Worm (Caenorhabditis elegans): ENCODE data around the gene C35A5.8.

Gene C35A5.8

DNA sequence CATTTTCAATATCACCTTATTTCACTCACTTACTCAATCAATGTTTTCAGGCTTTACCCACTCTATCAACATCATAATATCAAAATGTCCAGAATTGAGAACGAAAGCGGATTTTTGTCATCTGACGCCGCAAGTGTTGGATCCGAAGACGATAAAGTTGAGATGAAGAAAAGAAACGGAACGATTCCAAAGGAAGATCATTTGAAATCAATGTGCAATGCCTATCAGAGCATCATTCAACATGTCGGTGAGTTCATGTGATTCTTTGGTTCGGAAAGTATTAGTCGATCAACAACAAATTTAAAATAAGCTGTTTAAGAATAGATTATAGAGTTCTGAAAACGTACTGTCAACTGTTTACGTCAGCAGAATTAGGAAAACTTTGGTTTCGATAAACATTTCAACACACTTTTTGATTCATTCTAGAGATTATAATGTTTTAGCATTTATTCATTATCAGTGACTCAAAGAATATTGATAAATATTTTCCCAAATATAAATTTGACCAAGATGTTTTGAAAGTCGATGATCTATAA lies 39.2 kb upstream of the C35A5.8 start, which contains the start of gene cat-4:
TSS of gene cat-4 (plus strand) at position 51 of the 536 bp plus-strand sequence.
- TF ChIP-seq ceh-9 (tag; optimal IDR thresholded peaks at IDR 0.05) (no peak), jun-1 (tag; optimal IDR thresholded peaks at IDR 0.05) (peak; percentile 8), nhr-77 (tag; optimal IDR thresholded peaks at IDR 0.05) (no peak), nhr-43 (tag; optimal IDR thresholded peaks at IDR 0.05; ENCODE audit: poor library complexity, severe bottlenecking) (no peak), unc-39 (tag; optimal IDR thresholded peaks at IDR 0.05) (no peak), pqm-1 (tag; optimal IDR thresholded peaks at IDR 0.05) (peak; percentile 68), ceh-82 (tag; optimal IDR thresholded peaks at IDR 0.05) (no peak), R02D3.7 (tag; optimal IDR thresholded peaks at IDR 0.05) (no peak), nfya-1 (tag; optimal IDR thresholded peaks at IDR 0.05; ENCODE audit: insufficient read depth) (no peak), elt-2 (tag; optimal IDR thresholded peaks at IDR 0.05) (peak; percentile 79)

DNA sequence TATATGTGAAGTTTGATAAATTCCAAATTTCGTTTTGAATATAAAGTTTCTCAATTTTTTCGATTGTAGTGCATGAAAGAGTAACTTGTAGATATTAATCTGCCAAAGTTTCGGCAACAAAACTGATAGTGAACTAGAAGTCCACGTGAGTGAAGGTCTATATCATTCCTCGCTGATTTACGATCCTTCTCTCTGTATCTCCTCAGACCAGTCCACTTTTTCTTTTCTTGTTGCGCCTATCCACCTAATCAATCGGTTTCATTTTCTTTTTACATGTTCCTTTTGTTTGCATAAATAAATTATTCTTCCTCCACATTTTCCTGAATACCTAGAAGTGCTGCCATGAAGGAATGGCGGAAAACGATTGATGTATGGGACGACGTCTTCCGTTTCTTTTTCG lies 38.4 kb upstream of the C35A5.8 start:
- no peak for TF ChIP-seq fkh-2 (tag; optimal IDR thresholded peaks at IDR 0.05)

DNA sequence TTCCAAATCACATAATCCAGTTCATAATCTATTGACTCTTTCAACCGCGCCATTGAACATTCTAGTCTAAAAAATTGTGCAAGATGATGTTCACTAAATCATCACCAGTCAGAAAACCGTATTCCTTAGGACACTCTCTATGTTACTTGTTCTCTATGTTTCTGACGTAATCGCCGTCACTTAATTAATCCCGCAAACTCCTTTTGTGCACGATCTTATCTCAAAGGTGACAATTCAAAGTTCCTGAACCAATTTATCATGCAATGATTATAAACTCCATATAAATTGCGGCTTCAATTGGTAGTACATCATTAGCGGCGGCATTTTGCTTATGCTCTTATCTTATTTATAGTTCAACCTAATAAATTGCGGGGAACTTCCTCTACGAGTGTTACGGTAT lies 37.1 kb upstream of the C35A5.8 start:
- TF ChIP-seq snpc-4 (tag; optimal IDR thresholded peaks at IDR 0.05) = no peak
- TF ChIP-seq skn-1 (tag; optimal IDR thresholded peaks at IDR 0.05) = peak; percentile 27
- no peak for TF ChIP-seq nfya-1 (tag; optimal IDR thresholded peaks at IDR 0.05; ENCODE audit: insufficient read depth)
- no peak for TF ChIP-seq egl-27 (tag; optimal IDR thresholded peaks at IDR 0.05)
- no peak for TF ChIP-seq ztf-4 (tag; optimal IDR thresholded peaks at IDR 0.05)
- TF ChIP-seq mdl-1 (tag; optimal IDR thresholded peaks at IDR 0.05) = no peak
- no peak for TF ChIP-seq jun-1 (tag; optimal IDR thresholded peaks at IDR 0.05)
- peak; percentile 49 for TF ChIP-seq pqm-1 (tag; optimal IDR thresholded peaks at IDR 0.05)
- TF ChIP-seq fkh-2 (tag; optimal IDR thresholded peaks at IDR 0.05) = no peak
- TF ChIP-seq elt-2 (tag; optimal IDR thresholded peaks at IDR 0.05) = peak; percentile 81
- TF ChIP-seq zag-1 (tag; optimal IDR thresholded peaks at IDR 0.05) = no peak
- TF ChIP-seq ama-1 (optimal IDR thresholded peaks at IDR 0.05) = no peak
- no peak for TF ChIP-seq elt-3 (tag; optimal IDR thresholded peaks at IDR 0.05)
- no peak for TF ChIP-seq pha-4 (tag; optimal IDR thresholded peaks at IDR 0.05)
- no peak for TF ChIP-seq lsy-12 (tag; optimal IDR thresholded peaks at IDR 0.05)
- no peak for TF ChIP-seq sea-2 (GFP tag; optimal IDR thresholded peaks at IDR 0.05)
- TF ChIP-seq ZK546.5 (tag; optimal IDR thresholded peaks at IDR 0.05) = no peak

DNA sequence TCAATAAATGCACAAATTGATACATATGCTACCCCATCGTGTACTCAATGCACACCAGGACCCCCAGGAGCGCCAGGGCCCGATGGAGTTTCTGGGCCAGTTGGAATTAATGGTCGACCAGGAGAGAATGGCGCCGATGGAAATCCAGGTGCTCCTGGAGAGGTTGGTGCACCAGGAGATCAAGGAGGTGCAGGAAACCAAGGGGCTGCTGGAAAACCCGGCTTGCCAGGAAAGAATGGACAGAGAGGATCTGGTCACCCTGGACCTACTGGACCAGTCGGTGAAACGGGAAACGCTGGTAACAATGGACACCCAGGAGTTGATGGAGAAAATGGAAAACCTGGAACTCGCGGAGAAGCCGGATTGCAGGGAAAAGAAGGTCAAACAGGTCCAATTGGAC lies 35.9 kb upstream of the C35A5.8 start:
- no peak for TF ChIP-seq snpc-4 (tag; optimal IDR thresholded peaks at IDR 0.05)
- no peak for TF ChIP-seq ceh-28 (tag; optimal IDR thresholded peaks at IDR 0.05)
- no peak for TF ChIP-seq tbx-2 (tag; optimal IDR thresholded peaks at IDR 0.05)

DNA sequence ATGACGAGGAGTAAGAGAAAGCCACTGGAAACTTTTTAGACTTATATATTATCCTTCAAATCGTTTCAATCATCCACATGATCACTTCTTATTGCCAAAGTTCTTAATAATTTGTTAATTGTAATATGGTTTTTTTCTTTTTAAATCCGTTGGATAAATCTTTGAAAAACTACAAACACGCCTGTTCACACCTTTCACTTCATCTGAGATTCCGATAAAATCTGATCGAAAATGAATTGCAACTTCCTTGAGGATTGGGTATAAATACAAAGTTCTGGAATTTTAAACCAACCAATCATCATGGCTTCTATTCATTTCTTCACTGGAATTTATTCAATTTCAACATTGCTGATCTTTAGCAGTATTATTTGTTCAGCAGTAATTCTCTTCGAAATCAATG lies 34.9 kb upstream of the C35A5.8 start, which contains the start of gene col-152:
TSS of gene col-152 (plus strand) at position 301 of the 400 bp plus-strand sequence.
- TF ChIP-seq unc-62 (GFP tag; optimal IDR thresholded peaks at IDR 0.05) (no peak), ztf-4 (tag; optimal IDR thresholded peaks at IDR 0.05) (no peak), ceh-16 (tag; optimal IDR thresholded peaks at IDR 0.05) (no peak), nhr-43 (tag; optimal IDR thresholded peaks at IDR 0.05; ENCODE audit: poor library complexity, severe bottlenecking) (no peak), jun-1 (tag; optimal IDR thresholded peaks at IDR 0.05) (no peak), nhr-77 (tag; optimal IDR thresholded peaks at IDR 0.05) (no peak), mml-1 (tag; optimal IDR thresholded peaks at IDR 0.05) (no peak), ceh-28 (tag; optimal IDR thresholded peaks at IDR 0.05) (no peak), ceh-9 (tag; optimal IDR thresholded peaks at IDR 0.05) (no peak), aly-2 (tag; optimal IDR thresholded peaks at IDR 0.05) (no peak), fos-1 (tag; optimal IDR thresholded peaks at IDR 0.05) (no peak), nhr-76 (tag; optimal IDR thresholded peaks at IDR 0.05) (no peak), nhr-67 (tag; optimal IDR thresholded peaks at IDR 0.05) (no peak), elt-3 (tag; optimal IDR thresholded peaks at IDR 0.05) (no peak), lsy-12 (tag; optimal IDR thresholded peaks at IDR 0.05) (no peak), elt-1 (tag; optimal IDR thresholded peaks at IDR 0.05) (no peak)

DNA sequence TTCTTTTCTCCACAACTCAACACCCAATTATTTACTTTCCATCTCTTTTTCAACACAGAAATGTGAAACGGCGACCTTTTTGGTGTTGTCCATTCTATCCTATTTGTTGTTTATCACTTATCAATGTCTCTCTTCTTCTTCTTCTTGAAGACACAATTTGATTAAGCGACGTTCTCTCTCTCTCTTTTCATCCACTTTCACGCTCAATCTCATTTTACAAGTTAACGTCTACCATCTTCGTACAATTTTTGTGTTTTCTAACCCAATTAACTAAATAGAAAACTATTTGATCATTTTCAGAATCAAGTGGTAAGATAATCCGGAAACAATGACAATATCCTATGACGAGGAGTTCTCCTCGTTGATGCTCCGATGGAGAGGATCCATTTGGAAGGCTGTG lies 32.0 kb upstream of the C35A5.8 start, which contains the start of gene best-14:
TSS of gene best-14 (plus strand) at position 301 of the 400 bp plus-strand sequence.
- no peak for TF ChIP-seq skn-1 (tag; optimal IDR thresholded peaks at IDR 0.05)
- no peak for TF ChIP-seq mdl-1 (tag; optimal IDR thresholded peaks at IDR 0.05)
- no peak for TF ChIP-seq ZK546.5 (tag; optimal IDR thresholded peaks at IDR 0.05)
- TF ChIP-seq ceh-28 (tag; optimal IDR thresholded peaks at IDR 0.05) = no peak
